Worm (Caenorhabditis elegans) whole organism, L1 larva: ENCODE measurements around the gene F11D11.22.

Experiments used
- ama-1 ChIP-seq: fragments of 150-350 bp; optimal IDR thresholded peaks from 2 replicates; lab custom pipeline; 2014
- jun-1 ChIP-seq: fragments of 150-350 bp; optimal IDR thresholded peaks from 2 replicates; lab custom pipeline; 2014; ENCODE audit warnings: missing biosample characterization, missing genetic modification reagents, missing genetic modification characterization
- unc-62 ChIP-seq: fragments of 150-350 bp; optimal IDR thresholded peaks from 2 replicates; lab custom pipeline; 2014; ENCODE audit warnings: missing biosample characterization, missing genetic modification reagents, missing genetic modification characterization
- ztf-11 ChIP-seq, 2 experiments: sonication (generic microtip); optimal IDR thresholded peaks; 2 replicates each; lab custom pipeline; 2016 to 2017; ENCODE audit warnings: missing genetic modification characterization in 2 of 2, missing biosample characterization in 1 of 2, missing compliant biosample characterization in 1 of 2

DNA sequence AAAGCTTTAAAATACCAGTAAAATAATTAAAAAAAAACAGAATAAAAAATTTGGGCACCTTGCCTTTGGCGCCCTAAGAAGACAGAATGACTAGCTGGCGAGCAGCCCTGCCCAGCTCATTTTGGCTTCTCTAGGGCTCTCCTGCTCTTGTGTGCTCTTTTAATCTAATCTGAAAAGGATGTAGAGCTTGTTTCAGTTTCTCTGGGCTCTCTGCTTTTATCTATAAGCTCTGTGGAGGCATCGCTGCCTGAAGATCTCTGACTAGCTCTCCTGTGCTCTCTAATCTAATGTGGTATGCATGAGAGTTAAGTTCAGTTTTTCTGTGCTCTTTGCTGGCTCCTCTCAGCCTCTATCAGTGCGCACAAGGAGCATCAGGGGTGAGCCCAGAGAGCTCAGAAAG, 36.3 kb upstream of the F11D11.22 start:
- no peak for TF ChIP-seq jun-1 (tag; lab: Kevin White, UChicago)
- no peak for TF ChIP-seq ama-1 (lab: Kevin White, UChicago)
- TF ChIP-seq ztf-11 (tag; optimal IDR thresholded peaks at IDR 0.05; lab: Kevin White, UChicago) = no peak
- no peak for TF ChIP-seq unc-62 (GFP tag; lab: Kevin White, UChicago)
